Worm (Caenorhabditis elegans): Measurements from ENCODE around the gene F59B10.4.

The F59B10.4 gene

DNA sequence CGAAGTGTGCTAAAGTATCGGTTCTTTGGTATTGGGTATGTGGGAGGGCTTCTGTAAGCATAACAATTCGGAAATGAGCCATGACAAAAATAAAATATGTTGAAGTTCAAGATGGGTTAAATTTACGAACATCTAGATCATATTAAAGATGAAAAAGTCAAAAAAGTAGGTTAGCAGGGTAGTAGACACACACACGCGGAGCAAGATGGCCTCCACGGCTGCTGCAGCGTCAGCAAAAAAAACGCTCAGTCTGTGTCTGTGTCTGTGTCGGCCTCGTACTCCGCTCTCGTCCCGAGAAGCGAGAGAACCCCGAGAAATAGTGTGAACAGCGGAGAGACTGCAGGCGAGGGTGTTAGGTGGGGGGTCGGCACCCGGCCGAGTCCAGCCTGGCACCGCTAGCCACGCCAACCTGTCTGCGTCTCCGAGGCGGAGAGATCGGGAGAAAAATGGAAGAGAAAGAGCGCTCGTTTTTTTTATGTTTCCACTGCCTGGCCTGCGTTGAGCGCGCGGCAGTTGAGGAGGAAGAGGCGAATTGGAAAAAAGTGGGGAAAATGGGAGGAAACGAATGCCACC, 16.3 kb downstream of the F59B10.4 start, which contains the start of gene myrf-1 (continued):
- TF ChIP-seq nhr-47 (tag; optimal IDR thresholded peaks at IDR 0.05) (peak; percentile 85), nhr-11 (tag; optimal IDR thresholded peaks at IDR 0.05) (peak; percentile 84), tbx-2 (tag; optimal IDR thresholded peaks at IDR 0.05) (peak; percentile 85), elt-2 (tag; optimal IDR thresholded peaks at IDR 0.05) (peak; percentile 66), ceh-82 (tag; optimal IDR thresholded peaks at IDR 0.05) (peak; percentile 49 to 91 (median 53)), zip-4 (GFP tag; optimal IDR thresholded peaks at IDR 0.05) (peak; percentile 36), fos-1 (tag; optimal IDR thresholded peaks at IDR 0.05) (peak; percentile 30), hpl-2 (GFP tag; optimal IDR thresholded peaks at IDR 0.05) (no peak), F16B12.6 (tag; optimal IDR thresholded peaks at IDR 0.05) (peak; percentile 13), unc-130 (tag; optimal IDR thresholded peaks at IDR 0.05) (peak; percentile 70), ztf-4 (tag; optimal IDR thresholded peaks at IDR 0.05) (peak; percentile 80), hlh-4 (tag; optimal IDR thresholded peaks at IDR 0.05) (no peak), ceh-63 (GFP tag; optimal IDR thresholded peaks at IDR 0.05) (no peak), mef-2 (tag; optimal IDR thresholded peaks at IDR 0.05) (peak; percentile 10), irx-1 (tag; optimal IDR thresholded peaks at IDR 0.05) (peak; percentile 66), fkh-8 (tag; optimal IDR thresholded peaks at IDR 0.05) (peak; percentile 90), nhr-28 (tag; optimal IDR thresholded peaks at IDR 0.05) (no peak), pax-3 (tag; optimal IDR thresholded peaks at IDR 0.05) (peak; percentile 37), fkh-4 (tag; optimal IDR thresholded peaks at IDR 0.05; ENCODE audit: borderline replicate concordance) (no peak), nhr-71 (tag; optimal IDR thresholded peaks at IDR 0.05) (peak; percentile 91), ces-1 (GFP tag; optimal IDR thresholded peaks at IDR 0.05) (no peak), elt-3 (tag; optimal IDR thresholded peaks at IDR 0.05) (peak in 1 of 6 experiments; percentile 9), lsy-2 (tag; optimal IDR thresholded peaks at IDR 0.05) (peak; percentile 68 to 76), Y116A8C.19 (tag; optimal IDR thresholded peaks at IDR 0.05; ENCODE audit: borderline replicate concordance) (no peak), lin-35 (GFP tag; optimal IDR thresholded peaks at IDR 0.05) (peak; percentile 53 to 59), grh-1 (GFP tag; IDR thresholded peaks at IDR 0.05) (peak; percentile 64), lin-14 (GFP tag; optimal IDR thresholded peaks at IDR 0.05) (peak; percentile 97), nhr-20 (tag; optimal IDR thresholded peaks at IDR 0.05) (peak; percentile 85), ceh-8 (GFP tag; optimal IDR thresholded peaks at IDR 0.05) (peak; percentile 85), alr-1 (tag; optimal IDR thresholded peaks at IDR 0.05; ENCODE audit: borderline replicate concordance) (no peak), blmp-1 (tag; optimal IDR thresholded peaks at IDR 0.05) (peak; percentile 73), unc-98 (GFP tag; IDR thresholded peaks at IDR 0.05) (no peak), nhr-84 (tag; optimal IDR thresholded peaks at IDR 0.05) (no peak), mep-1 (tag; optimal IDR thresholded peaks at IDR 0.05) (peak; percentile 73), rnt-1 (tag; optimal IDR thresholded peaks at IDR 0.05) (peak; percentile 82), xbp-1 (tag; optimal IDR thresholded peaks at IDR 0.05) (peak; percentile 70), ceh-88 (GFP tag; IDR thresholded peaks at IDR 0.05) (no peak), ama-1 (optimal IDR thresholded peaks at IDR 0.05) (no peak), sup-37 (GFP tag; optimal IDR thresholded peaks at IDR 0.05) (no peak)

DNA sequence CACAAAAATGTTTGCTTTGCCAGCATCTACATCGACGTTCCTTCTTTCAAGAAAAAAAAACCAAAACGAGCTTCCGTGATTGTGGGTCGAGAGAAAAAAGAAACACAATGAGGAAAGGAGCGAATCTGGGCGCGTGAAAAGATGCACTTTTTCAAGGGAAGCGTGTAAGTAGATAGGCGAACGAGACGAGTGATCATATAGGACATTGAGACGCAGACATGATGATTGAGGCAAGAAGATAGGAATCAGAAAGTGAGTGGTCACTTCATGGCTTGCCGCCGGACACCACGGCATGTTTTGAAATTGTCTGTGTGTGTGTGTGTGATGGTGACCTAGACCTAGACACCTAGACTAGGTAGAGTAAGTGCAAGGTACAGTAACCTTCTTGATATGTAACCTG, 17.3 kb downstream of the F59B10.4 start:
- TF ChIP-seq skn-1 (tag; optimal IDR thresholded peaks at IDR 0.05) (peak; percentile 8), lin-35 (GFP tag; optimal IDR thresholded peaks at IDR 0.05) (peak; percentile 20 to 31), nhr-237 (tag; optimal IDR thresholded peaks at IDR 0.05) (no peak), lir-3 (tag; optimal IDR thresholded peaks at IDR 0.05; ENCODE audit: poor library complexity) (no peak), ceh-82 (tag; optimal IDR thresholded peaks at IDR 0.05) (peak in 1 of 3 experiments; percentile 40), hpl-2 (GFP tag; optimal IDR thresholded peaks at IDR 0.05) (no peak), efl-3 (GFP tag; optimal IDR thresholded peaks at IDR 0.05) (no peak), ets-5 (GFP tag; IDR thresholded peaks at IDR 0.05) (no peak), nhr-71 (tag; optimal IDR thresholded peaks at IDR 0.05) (peak; percentile 58), nhr-20 (tag; optimal IDR thresholded peaks at IDR 0.05) (peak; percentile 61), hlh-4 (tag; optimal IDR thresholded peaks at IDR 0.05) (no peak), C16A3.4 (tag; optimal IDR thresholded peaks at IDR 0.05) (no peak), mef-2 (tag; optimal IDR thresholded peaks at IDR 0.05) (no peak), xbp-1 (tag; optimal IDR thresholded peaks at IDR 0.05) (peak; percentile 4), irx-1 (tag; optimal IDR thresholded peaks at IDR 0.05) (peak; percentile 33), lin-14 (GFP tag; optimal IDR thresholded peaks at IDR 0.05) (peak; percentile 92), fkh-10 (GFP tag; optimal IDR thresholded peaks at IDR 0.05) (no peak), mep-1 (tag; optimal IDR thresholded peaks at IDR 0.05) (peak; percentile 62), fkh-8 (tag; optimal IDR thresholded peaks at IDR 0.05) (no peak), elt-3 (tag; optimal IDR thresholded peaks at IDR 0.05) (peak in 2 of 6 experiments; percentile 26 to 57), hlh-17 (GFP tag; optimal IDR thresholded peaks at IDR 0.05; ENCODE audit: borderline replicate concordance) (no peak), rnt-1 (tag; optimal IDR thresholded peaks at IDR 0.05) (peak; percentile 71), lsy-2 (tag; optimal IDR thresholded peaks at IDR 0.05) (peak; percentile 18 to 41), unc-30 (tag; optimal IDR thresholded peaks at IDR 0.05) (no peak), sox-4 (tag; optimal IDR thresholded peaks at IDR 0.05) (no peak)

Measured in whole organism, L1 larva.